Worm (Caenorhabditis elegans): ENCODE measurements around the gene F58F9.6.

- no peak for TF ChIP-seq unc-130 (GFP tag; optimal IDR thresholded peaks at IDR 0.05)
- no peak for TF ChIP-seq fkh-3 (tag; optimal IDR thresholded peaks at IDR 0.05)
- TF ChIP-seq lin-54 (GFP tag; optimal IDR thresholded peaks at IDR 0.05), result no peak
- TF ChIP-seq die-1 (tag; optimal IDR thresholded peaks at IDR 0.05), result no peak
- TF ChIP-seq attf-6 (GFP tag; IDR thresholded peaks at IDR 0.05), result no peak
- no peak for TF ChIP-seq F52B5.7 (tag; optimal IDR thresholded peaks at IDR 0.05)
- TF ChIP-seq repo-1 (tag; optimal IDR thresholded peaks at IDR 0.05), result no peak
- no peak for TF ChIP-seq ama-1 (optimal IDR thresholded peaks at IDR 0.05)
- no peak for TF ChIP-seq ama-1 (GFP tag; optimal IDR thresholded peaks at IDR 0.05)
- no peak for TF ChIP-seq nfya-1 (tag; optimal IDR thresholded peaks at IDR 0.05; ENCODE audit: borderline replicate concordance, insufficient read depth)
- no peak for TF ChIP-seq egl-44 (GFP tag; IDR thresholded peaks at IDR 0.05)
- TF ChIP-seq B0336.3 (GFP tag; IDR thresholded peaks at IDR 0.05), result no peak
These were observed 19.9 kb downstream of the F58F9.6 start for ce11 chrIV:6217503-6217902.

All from whole organism, young adult.